Fruit fly (Drosophila melanogaster) whole organism, wandering third instar larva: ENCODE results near the gene elav.
A peak's percentile ranks its signal among the peaks of the same experiment; 100 is the strongest.

Source experiments
- CG32264 ChIP-seq: fragments of 200-800 bp; sonication (Bioruptor generic); optimal IDR thresholded peaks from 2 replicates; lab custom pipeline; 2016; ENCODE audit warnings: missing biosample characterization, missing genetic modification characterization
- Dfd ChIP-seq: fragments of >200 bp; optimal IDR thresholded peaks from 2 replicates; lab custom pipeline; 2017; ENCODE audit warnings: missing biosample characterization, missing genetic modification characterization
- Myc ChIP-seq: fragments of >200 bp; optimal IDR thresholded peaks from 2 replicates; lab custom pipeline; 2017
- OdsH ChIP-seq: fragments of 200-800 bp; sonication (Bioruptor generic); optimal IDR thresholded peaks from 2 replicates; lab custom pipeline; 2016; ENCODE audit warnings: missing biosample characterization, mild to moderate bottlenecking, missing genetic modification characterization
- Rel ChIP-seq, 2 experiments: fragments of 200-800 bp; sonication (Bioruptor generic) in 1 of 2; optimal IDR thresholded peaks; 2 replicates in 1 of 2; 3 replicates in 1 of 2; lab custom pipeline; 2016 to 2019; ENCODE audit warnings: mild to moderate bottlenecking in 2 of 2, missing biosample characterization in 2 of 2, missing genetic modification characterization in 2 of 2, moderate library complexity in 1 of 2
- dl ChIP-seq, 2 experiments: fragments of 175-275, 200-275 bp in 1 of 2; fragments of 200-275 bp in 1 of 2; sonication (Bioruptor generic); optimal IDR thresholded peaks; lab custom pipeline; 2018; ENCODE audit warnings: mild to moderate bottlenecking in 2 of 2, missing biosample characterization in 2 of 2, missing genetic modification characterization in 2 of 2, moderate library complexity in 2 of 2; ENCODE audit not compliant: partially characterized antibody in 2 of 2, insufficient read depth in 1 of 2
- lola ChIP-seq: fragments of >200 bp; optimal IDR thresholded peaks from 2 replicates; lab custom pipeline; 2017; ENCODE audit warnings: missing biosample characterization, missing genetic modification characterization
- pan ChIP-seq: fragments of >200 bp; optimal IDR thresholded peaks from 2 replicates; lab custom pipeline; 2017
- usp ChIP-seq: fragments of >200 bp; optimal IDR thresholded peaks from 2 replicates; lab custom pipeline; 2017; ENCODE audit warnings: missing biosample characterization, missing genetic modification characterization

DNA sequence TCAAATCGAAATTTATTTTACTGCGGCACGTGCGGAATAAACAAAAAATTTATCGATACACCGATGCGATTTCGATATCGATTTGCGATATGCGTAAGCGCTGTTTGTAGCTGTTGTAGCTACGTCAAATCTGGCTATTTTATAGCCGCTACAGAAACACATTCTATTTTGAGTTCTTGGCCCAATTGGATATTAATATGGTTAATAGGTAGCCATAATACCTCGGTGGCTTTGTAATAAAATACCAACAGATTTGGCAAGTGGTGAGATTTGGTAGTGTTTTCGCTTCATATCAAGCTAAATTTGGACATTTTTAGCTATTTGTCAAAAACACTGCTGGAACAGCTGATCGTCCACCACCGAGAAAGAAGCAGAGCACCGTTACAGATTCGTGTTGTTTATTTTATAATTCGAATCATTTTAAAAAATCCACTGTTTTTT lies 35.5 kb downstream of the elav start, which contains the start of the genes CG18273 and CG3156:
- no peak for TF ChIP-seq usp (GFP tag; lab: Kevin White, UChicago)
- TF ChIP-seq OdsH (GFP tag; lab: Kevin White, UChicago), result no peak
- TF ChIP-seq Rel (GFP tag; optimal IDR thresholded peaks at IDR 0.05; lab: Kevin White, UChicago), result no peak
- peak; percentile 78 for TF ChIP-seq Rel (tag; optimal IDR thresholded peaks at IDR 0.05; lab: Kevin White, UChicago)
- TF ChIP-seq Myc (lab: Kevin White, UChicago), result peak; percentile 98
- no peak for TF ChIP-seq lola (GFP tag; lab: Kevin White, UChicago)
- no peak for TF ChIP-seq CG32264 (GFP tag; lab: Kevin White, UChicago)
- TF ChIP-seq dl (GFP tag; optimal IDR thresholded peaks at IDR 0.05; lab: Kevin White, UChicago; ENCODE audit: insufficient read depth in 1 of 2, partially characterized antibody in 2 of 2), result no peak
- no peak for TF ChIP-seq Dfd (GFP tag; lab: Kevin White, UChicago)
- no peak for TF ChIP-seq pan
